Worm (Caenorhabditis elegans): Measurements from ENCODE around the gene C11G6.2.

Gene C11G6.2

ce11 chrX:16321327-16321726 is 7.1 kb upstream of the C11G6.2 start:
- TF ChIP-seq C17E4.6 (GFP tag; IDR thresholded peaks at IDR 0.05): no peak
- no peak for TF ChIP-seq unc-130 (GFP tag; optimal IDR thresholded peaks at IDR 0.05)
- TF ChIP-seq B0035.1 (tag; optimal IDR thresholded peaks at IDR 0.05): no peak
- TF ChIP-seq lin-26 (GFP tag; IDR thresholded peaks at IDR 0.05): no peak
- no peak for TF ChIP-seq F49E8.2 (tag; optimal IDR thresholded peaks at IDR 0.05; ENCODE audit: insufficient read depth)
- no peak for TF ChIP-seq ztf-18 (tag; optimal IDR thresholded peaks at IDR 0.05)
- TF ChIP-seq lsy-27 (tag; optimal IDR thresholded peaks at IDR 0.05; ENCODE audit: borderline replicate concordance, insufficient read depth): no peak

- no peak for TF ChIP-seq gei-17 (GFP tag; optimal IDR thresholded peaks at IDR 0.05)
- no peak for TF ChIP-seq die-1 (tag; optimal IDR thresholded peaks at IDR 0.05)
- TF ChIP-seq madf-3 (GFP tag; IDR thresholded peaks at IDR 0.05): no peak
- no peak for TF ChIP-seq ztf-3 (GFP tag; optimal IDR thresholded peaks at IDR 0.05)
- no peak for TF ChIP-seq B0019.2 (GFP tag; conservative IDR thresholded peaks at IDR 0.05)
- TF ChIP-seq tlf-1 (GFP tag; optimal IDR thresholded peaks at IDR 0.05): no peak
- no peak for TF ChIP-seq nhr-90 (tag; optimal IDR thresholded peaks at IDR 0.05)
- TF ChIP-seq madf-8 (GFP tag; conservative IDR thresholded peaks at IDR 0.05): no peak
- TF ChIP-seq snpc-4 (GFP tag; optimal IDR thresholded peaks at IDR 0.05): no peak
- no peak for TF ChIP-seq snpc-4 (tag; optimal IDR thresholded peaks at IDR 0.05)
- TF ChIP-seq F33H1.4 (GFP tag; IDR thresholded peaks at IDR 0.05): no peak
- TF ChIP-seq cebp-1 (GFP tag; IDR thresholded peaks at IDR 0.05): no peak
- TF ChIP-seq cebp-1 (tag; optimal IDR thresholded peaks at IDR 0.05): no peak
- TF ChIP-seq lin-26 (GFP tag; IDR thresholded peaks at IDR 0.05): no peak
- no peak for TF ChIP-seq sea-2 (GFP tag; IDR thresholded peaks at IDR 0.05)
- no peak for TF ChIP-seq attf-5 (GFP tag; optimal IDR thresholded peaks at IDR 0.05)
- no peak for TF ChIP-seq snpc-1.1 (tag; optimal IDR thresholded peaks at IDR 0.05; ENCODE audit: insufficient read depth)
- TF ChIP-seq attf-3 (GFP tag; conservative IDR thresholded peaks at IDR 0.05): no peak
These were observed 6.6 kb upstream of the C11G6.2 start for ce11 chrX:16321864-16322263.

- TF ChIP-seq lin-26 (GFP tag; IDR thresholded peaks at IDR 0.05): 0 out of 2 replicates have a peak, but pooled peaks have one; percentile 11
- no peak for TF ChIP-seq zfh-2 (GFP tag; conservative IDR thresholded peaks at IDR 0.05)
- TF ChIP-seq madf-6 (GFP tag; IDR thresholded peaks at IDR 0.05): no peak
- TF ChIP-seq rpc-1 (optimal IDR thresholded peaks at IDR 0.05): no peak
- no peak for TF ChIP-seq rpc-1 (tag; optimal IDR thresholded peaks at IDR 0.05)
- TF ChIP-seq F37B4.10 (GFP tag; IDR thresholded peaks at IDR 0.05): no peak
- TF ChIP-seq Y56A3A.18 (GFP tag; IDR thresholded peaks at IDR 0.05): no peak
- peak; percentile 47 for TF ChIP-seq ceh-27 (GFP tag; optimal IDR thresholded peaks at IDR 0.05)
- TF ChIP-seq sea-2 (GFP tag; IDR thresholded peaks at IDR 0.05): no peak
- TF ChIP-seq B0035.1 (tag; optimal IDR thresholded peaks at IDR 0.05): no peak
These were observed 4.2 kb upstream of the C11G6.2 start for ce11 chrX:16324222-16324621.

ce11 chrX:16327229-16327628 is 1.2 kb upstream of the C11G6.2 start:
- TF ChIP-seq lin-40 (tag; optimal IDR thresholded peaks at IDR 0.05) (peak; percentile 36), nhr-120 (GFP tag; IDR thresholded peaks at IDR 0.05) (no peak), sdz-38 (tag; optimal IDR thresholded peaks at IDR 0.05) (no peak), gei-17 (GFP tag; optimal IDR thresholded peaks at IDR 0.05) (peak; percentile 25)

Measured in whole organism, young adult.